Fruit fly (Drosophila melanogaster) whole organism, wandering third instar larva: ENCODE measurements around the gene CG3557.

ENCODE experiments used
- Abd-B ChIP-seq: fragments of >200 bp; optimal IDR thresholded peaks from 2 replicates; lab custom pipeline; 2017; ENCODE audit warnings: missing biosample characterization, missing genetic modification characterization
- CG32264 ChIP-seq: fragments of 200-800 bp; sonication (Bioruptor generic); optimal IDR thresholded peaks from 2 replicates; lab custom pipeline; 2016; ENCODE audit warnings: missing biosample characterization, missing genetic modification characterization
- CG9705 ChIP-seq: fragments of 200-800 bp; sonication (Bioruptor generic); optimal IDR thresholded peaks from 2 replicates; lab custom pipeline; 2018; ENCODE audit warnings: missing biosample characterization, mild to moderate bottlenecking, missing genetic modification characterization
- CrebA ChIP-seq: fragments of 200-800 bp; sonication (Bioruptor generic); optimal IDR thresholded peaks from 2 replicates; lab custom pipeline; 2016; ENCODE audit warnings: missing biosample characterization, mild to moderate bottlenecking, missing genetic modification characterization, borderline replicate concordance
- Dfd ChIP-seq: fragments of >200 bp; optimal IDR thresholded peaks from 2 replicates; lab custom pipeline; 2017; ENCODE audit warnings: missing biosample characterization, missing genetic modification characterization
- Dif ChIP-seq: fragments of 200-275, 200-300 bp; sonication (Bioruptor generic); optimal IDR thresholded peaks from 2 replicates; lab custom pipeline; 2018; ENCODE audit warnings: missing biosample characterization, missing genetic modification characterization; ENCODE audit not compliant: partially characterized antibody
- GATAd ChIP-seq: sonication (Bioruptor generic); optimal IDR thresholded peaks from 2 replicates; lab custom pipeline; 2016; ENCODE audit warnings: missing biosample characterization, missing genetic modification characterization
- HLH106 ChIP-seq: fragments of 200-800 bp; optimal IDR thresholded peaks from 3 replicates; lab custom pipeline; 2019; ENCODE audit warnings: missing biosample characterization, mild to moderate bottlenecking, missing genetic modification characterization, moderate library complexity
- Hnf4 ChIP-seq: fragments of 200-800 bp; sonication (Bioruptor generic); optimal IDR thresholded peaks from 2 replicates; lab custom pipeline; 2016; ENCODE audit warnings: missing biosample characterization, mild to moderate bottlenecking, missing genetic modification characterization
- Hr78 ChIP-seq: fragments of >200 bp; optimal IDR thresholded peaks from 2 replicates; lab custom pipeline; 2017; ENCODE audit warnings: missing biosample characterization, missing genetic modification characterization
- Jra ChIP-seq: sonication (Bioruptor generic); optimal IDR thresholded peaks from 2 replicates; lab custom pipeline; 2016; ENCODE audit warnings: missing biosample characterization, missing genetic modification characterization
- Mio ChIP-seq: sonication (Bioruptor generic); optimal IDR thresholded peaks from 2 replicates; lab custom pipeline; 2016; ENCODE audit warnings: missing biosample characterization, missing genetic modification characterization
- N ChIP-seq: fragments of >200 bp; optimal IDR thresholded peaks from 2 replicates; lab custom pipeline; 2018; ENCODE audit warnings: missing biosample characterization, missing external identifiers, missing genetic modification characterization
- OdsH ChIP-seq: fragments of 200-800 bp; sonication (Bioruptor generic); optimal IDR thresholded peaks from 2 replicates; lab custom pipeline; 2016; ENCODE audit warnings: missing biosample characterization, mild to moderate bottlenecking, missing genetic modification characterization
- Rel ChIP-seq, 2 experiments: fragments of 200-800 bp; sonication (Bioruptor generic) in 1 of 2; optimal IDR thresholded peaks; 2 replicates in 1 of 2; 3 replicates in 1 of 2; lab custom pipeline; 2016 to 2019; ENCODE audit warnings: mild to moderate bottlenecking in 2 of 2, missing biosample characterization in 2 of 2, missing genetic modification characterization in 2 of 2, moderate library complexity in 1 of 2
- Vsx2 ChIP-seq: fragments of 200-300, 225-300 bp; sonication (Bioruptor generic); optimal IDR thresholded peaks from 2 replicates; lab custom pipeline; 2018; ENCODE audit warnings: missing biosample characterization, missing genetic modification characterization; ENCODE audit not compliant: partially characterized antibody
- brk ChIP-seq: fragments of 200-800 bp; sonication (Bioruptor generic); optimal IDR thresholded peaks from 2 replicates; lab custom pipeline; 2016; ENCODE audit warnings: missing biosample characterization, mild to moderate bottlenecking, missing genetic modification characterization
- dl ChIP-seq, 2 experiments: fragments of 175-275, 200-275 bp in 1 of 2; fragments of 200-275 bp in 1 of 2; sonication (Bioruptor generic); optimal IDR thresholded peaks; lab custom pipeline; 2018; ENCODE audit warnings: mild to moderate bottlenecking in 2 of 2, missing biosample characterization in 2 of 2, missing genetic modification characterization in 2 of 2, moderate library complexity in 2 of 2; ENCODE audit not compliant: partially characterized antibody in 2 of 2, insufficient read depth in 1 of 2
- dmrt93B ChIP-seq: fragments of 200-800 bp; sonication (Bioruptor generic); optimal IDR thresholded peaks from 2 replicates; lab custom pipeline; 2018; ENCODE audit warnings: missing biosample characterization, mild to moderate bottlenecking, missing genetic modification characterization
- dsf ChIP-seq: sonication (Bioruptor generic); optimal IDR thresholded peaks from 2 replicates; lab custom pipeline; 2016; ENCODE audit warnings: missing biosample characterization, missing genetic modification characterization, borderline replicate concordance
- ey ChIP-seq: fragments of 200-800 bp; sonication (Bioruptor generic); optimal IDR thresholded peaks from 2 replicates; lab custom pipeline; 2016; ENCODE audit warnings: missing biosample characterization, missing genetic modification characterization
- foxo ChIP-seq, 2 experiments: fragments of 200-800 bp; sonication (Bioruptor generic); optimal IDR thresholded peaks; 2 replicates in 1 of 2; 3 replicates in 1 of 2; lab custom pipeline; 2016 to 2017; ENCODE audit warnings: missing biosample characterization in 2 of 2, missing genetic modification characterization in 2 of 2
- fru ChIP-seq: fragments of 200-800 bp; sonication (Bioruptor generic); optimal IDR thresholded peaks from 3 replicates; lab custom pipeline; 2016; ENCODE audit warnings: missing biosample characterization, mild to moderate bottlenecking, missing genetic modification characterization
- jim ChIP-seq: fragments of 175-275, 200-325 bp; sonication (Bioruptor generic); optimal IDR thresholded peaks from 2 replicates; lab custom pipeline; 2016; ENCODE audit warnings: missing biosample characterization, mild to moderate bottlenecking, missing genetic modification characterization
- lola ChIP-seq: fragments of >200 bp; optimal IDR thresholded peaks from 2 replicates; lab custom pipeline; 2017; ENCODE audit warnings: missing biosample characterization, missing genetic modification characterization
- psq ChIP-seq: fragments of 200-800 bp; sonication (Bioruptor generic); optimal IDR thresholded peaks from 3 replicates; lab custom pipeline; 2017; ENCODE audit warnings: missing biosample characterization, mild to moderate bottlenecking, missing genetic modification characterization, moderate library complexity
- rgr ChIP-seq: fragments of 200-800 bp; sonication (Bioruptor generic); optimal IDR thresholded peaks from 3 replicates; lab custom pipeline; 2016; ENCODE audit warnings: missing biosample characterization, mild to moderate bottlenecking, missing genetic modification characterization
- sage ChIP-seq: fragments of 200-800 bp; sonication (Bioruptor generic); optimal IDR thresholded peaks from 2 replicates; lab custom pipeline; 2016; ENCODE audit warnings: missing biosample characterization, mild to moderate bottlenecking, missing genetic modification characterization
- sv ChIP-seq: fragments of 200-800 bp; sonication (Bioruptor generic); optimal IDR thresholded peaks from 3 replicates; lab custom pipeline; 2016; ENCODE audit warnings: missing biosample characterization, missing genetic modification characterization
- tai ChIP-seq: sonication (Bioruptor generic); optimal IDR thresholded peaks from 2 replicates; lab custom pipeline; 2016; ENCODE audit warnings: missing biosample characterization, missing genetic modification characterization
- woc ChIP-seq: sonication (Bioruptor generic); optimal IDR thresholded peaks from 2 replicates; lab custom pipeline; 2016; ENCODE audit warnings: missing biosample characterization, mild to moderate bottlenecking, missing genetic modification characterization

The CG3557 gene

DNA sequence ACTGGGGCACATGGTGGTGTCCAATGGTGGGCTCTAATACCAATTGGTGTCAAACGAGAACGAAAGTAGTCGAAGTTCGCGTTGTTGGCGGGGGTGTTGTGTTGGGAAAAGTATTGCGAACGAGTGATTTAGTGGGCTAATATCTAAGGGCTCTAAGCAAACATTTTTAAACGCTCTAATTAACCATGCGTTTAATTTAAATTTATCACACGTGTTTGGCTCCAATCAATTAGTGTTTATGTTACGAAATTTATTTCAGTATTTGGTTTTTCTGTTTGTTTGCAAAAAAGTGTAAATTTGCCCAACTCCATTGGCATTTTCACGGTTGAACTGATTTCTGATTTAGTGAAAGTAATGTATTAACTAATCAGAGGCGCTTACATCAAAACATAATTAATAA lies 34.3 kb upstream of the CG3557 start, which contains the start of gene CG34447:
Gene CG34447 (minus strand): TSS at position 101 of the 400 bp plus-strand sequence.
- TF ChIP-seq foxo (GFP tag; optimal IDR thresholded peaks at IDR 0.05; lab: Kevin White, UChicago) (no peak), brk (GFP tag; lab: Kevin White, UChicago) (no peak), jim (GFP tag; lab: Kevin White, UChicago) (no peak), woc (no peak), ey (GFP tag; lab: Kevin White, UChicago) (no peak), tai (GFP tag; lab: Kevin White, UChicago) (no peak), Abd-B (GFP tag; lab: Kevin White, UChicago) (no peak), fru (no peak), HLH106 (no peak), lola (GFP tag; lab: Kevin White, UChicago) (no peak), dsf (no peak), Dif (GFP tag; lab: Kevin White, UChicago) (no peak), GATAd (GFP tag; lab: Kevin White, UChicago) (no peak), Mio (GFP tag; lab: Kevin White, UChicago) (no peak), dmrt93B (GFP tag; lab: Kevin White, UChicago) (no peak), psq (GFP tag; lab: Kevin White, UChicago) (no peak), sage (no peak)

DNA sequence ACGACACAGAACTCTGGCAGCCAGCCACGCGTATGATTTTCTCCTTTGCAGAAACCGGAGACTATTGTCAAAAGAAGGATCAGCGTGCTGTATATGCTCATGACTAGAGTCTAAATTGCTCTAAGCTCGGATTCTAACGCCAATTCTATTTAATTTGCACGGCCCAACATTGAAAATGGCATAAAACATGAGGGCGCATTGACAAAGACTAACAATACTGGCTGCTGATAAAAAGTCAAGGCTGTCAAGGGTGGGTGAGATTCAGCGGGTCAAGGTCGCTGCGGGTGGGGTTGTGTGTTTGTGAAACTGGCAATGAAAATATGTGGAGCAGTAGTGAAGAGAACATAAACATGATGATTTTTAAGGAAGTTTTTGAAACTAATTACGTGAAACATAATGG lies 32.3 kb upstream of the CG3557 start, which contains the start of gene CG34448:
Gene CG34448 (minus strand): TSS at position 101 of the 400 bp plus-strand sequence.
- TF ChIP-seq tai (GFP tag; lab: Kevin White, UChicago) (no peak), Rel (GFP tag; optimal IDR thresholded peaks at IDR 0.05; lab: Kevin White, UChicago) (no peak), Rel (tag; optimal IDR thresholded peaks at IDR 0.05; lab: Kevin White, UChicago) (no peak), N (GFP tag; lab: Kevin White, UChicago) (no peak), dmrt93B (GFP tag; lab: Kevin White, UChicago) (no peak)

DNA sequence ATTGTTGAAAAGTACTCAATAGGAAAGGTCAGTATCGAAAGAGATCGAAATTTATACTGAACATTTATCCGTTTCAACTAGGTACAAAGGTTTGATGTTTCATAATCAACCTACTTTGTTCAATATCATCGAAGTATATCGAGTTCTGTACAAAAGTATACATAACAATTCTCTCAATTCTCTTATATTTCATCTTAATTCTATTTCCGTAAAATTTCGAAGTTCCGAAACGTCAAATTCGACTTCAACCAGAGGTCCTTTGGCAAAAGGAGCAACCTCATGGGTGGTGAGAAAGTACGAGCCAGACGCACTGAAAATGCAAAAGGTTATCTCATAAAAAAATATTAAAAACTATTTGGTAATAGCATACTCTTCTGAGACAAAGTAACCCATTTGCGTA lies 31.0 kb upstream of the CG3557 start, which contains the start of gene CG31948:
Gene CG31948 (minus strand): TSS at position 101 of the 400 bp plus-strand sequence.
- TF ChIP-seq Rel (GFP tag; optimal IDR thresholded peaks at IDR 0.05; lab: Kevin White, UChicago) = no peak
- TF ChIP-seq Rel (tag; optimal IDR thresholded peaks at IDR 0.05; lab: Kevin White, UChicago) = no peak
- TF ChIP-seq Dfd (GFP tag; lab: Kevin White, UChicago) = no peak
- TF ChIP-seq lola (GFP tag; lab: Kevin White, UChicago) = no peak
- TF ChIP-seq psq (GFP tag; lab: Kevin White, UChicago) = no peak
- no peak for TF ChIP-seq dl (GFP tag; optimal IDR thresholded peaks at IDR 0.05; lab: Kevin White, UChicago; ENCODE audit: insufficient read depth in 1 of 2, partially characterized antibody in 2 of 2)
- TF ChIP-seq brk (GFP tag; lab: Kevin White, UChicago) = no peak

DNA sequence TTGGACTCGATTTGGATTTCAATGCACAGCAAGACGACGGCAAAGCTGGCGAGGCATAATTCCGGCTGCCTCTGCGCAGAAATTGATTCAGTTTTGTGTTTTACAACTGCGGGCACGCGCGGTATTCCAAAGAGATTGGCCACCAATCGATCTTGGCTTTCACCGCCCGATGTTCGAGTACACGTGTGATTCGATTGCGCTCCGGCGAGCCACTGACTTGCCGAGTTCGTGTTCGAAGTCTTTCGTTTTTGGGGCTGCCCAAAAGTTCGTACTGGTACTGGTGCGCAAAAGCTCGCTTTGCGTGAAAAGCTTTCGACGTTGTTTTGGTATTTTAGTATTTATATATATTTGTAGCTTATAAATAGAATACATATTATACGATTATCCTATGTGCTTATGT lies 29.5 kb upstream of the CG3557 start, which contains the start of gene CG18641:
Gene CG18641 (minus strand): TSS at position 214 of the 400 bp plus-strand sequence.
- TF ChIP-seq CG32264 (GFP tag; lab: Kevin White, UChicago) (no peak), Vsx2 (GFP tag; lab: Kevin White, UChicago) (no peak), OdsH (no peak), tai (GFP tag; lab: Kevin White, UChicago) (no peak), HLH106 (no peak), CrebA (GFP tag; lab: Kevin White, UChicago) (no peak), Jra (GFP tag; lab: Kevin White, UChicago) (no peak), foxo (GFP tag; optimal IDR thresholded peaks at IDR 0.05; lab: Kevin White, UChicago) (no peak), lola (GFP tag; lab: Kevin White, UChicago) (no peak), woc (no peak), rgr (GFP tag; lab: Kevin White, UChicago) (no peak), Mio (GFP tag; lab: Kevin White, UChicago) (no peak), dl (GFP tag; optimal IDR thresholded peaks at IDR 0.05; lab: Kevin White, UChicago; ENCODE audit: insufficient read depth in 1 of 2, partially characterized antibody in 2 of 2) (no peak), sv (no peak)

DNA sequence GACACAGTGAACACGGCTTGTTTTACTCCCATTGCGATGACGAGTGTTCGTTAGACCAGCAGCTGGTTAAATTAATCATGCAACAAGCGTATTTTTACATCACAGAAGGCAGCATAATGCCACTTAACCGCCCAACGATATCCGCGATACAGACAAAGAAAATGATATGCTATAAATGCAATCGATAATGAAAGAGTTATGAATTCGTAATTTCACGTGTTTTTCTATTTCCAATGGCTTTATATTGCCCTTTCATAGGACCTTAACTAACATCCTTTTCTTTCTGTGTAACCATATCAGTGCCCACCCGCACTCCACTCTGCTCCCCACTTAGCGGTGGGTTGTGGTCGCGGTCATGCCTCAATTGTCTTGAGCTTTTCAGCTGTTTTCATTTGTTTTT lies 27.5 kb upstream of the CG3557 start:
- no peak for TF ChIP-seq woc
- TF ChIP-seq Abd-B (GFP tag; lab: Kevin White, UChicago) = no peak
- no peak for TF ChIP-seq foxo (GFP tag; optimal IDR thresholded peaks at IDR 0.05; lab: Kevin White, UChicago)
- no peak for TF ChIP-seq sv
- TF ChIP-seq OdsH = no peak
- no peak for TF ChIP-seq rgr (GFP tag; lab: Kevin White, UChicago)
- no peak for TF ChIP-seq Hr78 (GFP tag; lab: Kevin White, UChicago)
- no peak for TF ChIP-seq CG32264 (GFP tag; lab: Kevin White, UChicago)
- TF ChIP-seq dl (GFP tag; optimal IDR thresholded peaks at IDR 0.05; lab: Kevin White, UChicago; ENCODE audit: insufficient read depth in 1 of 2, partially characterized antibody in 2 of 2) = no peak
- TF ChIP-seq psq (GFP tag; lab: Kevin White, UChicago) = no peak
- no peak for TF ChIP-seq N (GFP tag; lab: Kevin White, UChicago)
- TF ChIP-seq Mio (GFP tag; lab: Kevin White, UChicago) = no peak
- TF ChIP-seq CG9705 (GFP tag; lab: Kevin White, UChicago) = no peak
- TF ChIP-seq dsf = no peak
- no peak for TF ChIP-seq Hnf4 (GFP tag; lab: Kevin White, UChicago)
- TF ChIP-seq Jra (GFP tag; lab: Kevin White, UChicago) = no peak
- TF ChIP-seq Dif (GFP tag; lab: Kevin White, UChicago) = no peak
